Worm (Caenorhabditis elegans) whole organism, L1 larva: ENCODE results near the gene rpl-36.

Experiments used
- C04F5.9 ChIP-seq: sonication (generic microtip); optimal IDR thresholded peaks from 2 replicates; lab custom pipeline; 2016; ENCODE audit warnings: missing genetic modification characterization, missing compliant biosample characterization
- C16A3.4 ChIP-seq: fragments of 150-350 bp; optimal IDR thresholded peaks from 2 replicates; lab custom pipeline; 2014; ENCODE audit warnings: missing biosample characterization, missing genetic modification characterization
- C34B4.2 ChIP-seq: sonication (generic microtip); optimal IDR thresholded peaks from 2 replicates; lab custom pipeline; 2017; ENCODE audit warnings: mild to moderate bottlenecking, missing genetic modification characterization, missing compliant biosample characterization
- Y116A8C.19 ChIP-seq: sonication (generic microtip); optimal IDR thresholded peaks from 2 replicates; lab custom pipeline; 2016; ENCODE audit warnings: missing compliant biosample characterization, missing genetic modification characterization, borderline replicate concordance
- aha-1 ChIP-seq: fragments of 150-350 bp; optimal IDR thresholded peaks from 2 replicates; lab custom pipeline; 2014; ENCODE audit warnings: missing biosample characterization, missing genetic modification characterization
- aly-2 ChIP-seq: fragments of 150-350 bp; optimal IDR thresholded peaks from 2 replicates; lab custom pipeline; 2014; ENCODE audit warnings: missing biosample characterization, missing genetic modification characterization
- blmp-1 ChIP-seq: fragments of 150-350 bp; optimal IDR thresholded peaks from 2 replicates; lab custom pipeline; 2014; ENCODE audit warnings: missing biosample characterization, missing genetic modification characterization
- ceh-63 ChIP-seq: fragments of 200-800 bp; sonication (Bioruptor generic); optimal IDR thresholded peaks from 2 replicates; lab custom pipeline; 2018; ENCODE audit warnings: mild to moderate bottlenecking, missing genetic modification characterization, missing compliant biosample characterization
- ceh-8 ChIP-seq: fragments of 200-800 bp; sonication (Bioruptor generic); optimal IDR thresholded peaks from 2 replicates; lab custom pipeline; 2018; ENCODE audit warnings: mild to moderate bottlenecking, missing genetic modification characterization, moderate library complexity, missing compliant biosample characterization
- ceh-82 ChIP-seq, 3 experiments: fragments of 150-350 bp in 1 of 3; sonication (generic microtip) in 2 of 3; optimal IDR thresholded peaks; 2 replicates each; lab custom pipeline; 2014 to 2017; ENCODE audit warnings: missing biosample characterization in 3 of 3, missing genetic modification characterization in 3 of 3
- ceh-90 ChIP-seq: sonication (generic microtip); optimal IDR thresholded peaks from 2 replicates; lab custom pipeline; 2016; ENCODE audit warnings: missing genetic modification characterization, missing compliant biosample characterization
- dsc-1 ChIP-seq: sonication (generic microtip); optimal IDR thresholded peaks from 2 replicates; lab custom pipeline; 2016; ENCODE audit warnings: mild to moderate bottlenecking, missing genetic modification characterization, missing compliant biosample characterization
- efl-3 ChIP-seq: fragments of 200-800 bp; sonication (Bioruptor generic); optimal IDR thresholded peaks from 2 replicates; lab custom pipeline; 2018; ENCODE audit warnings: mild to moderate bottlenecking, missing genetic modification characterization, missing compliant biosample characterization
- egl-13 ChIP-seq: sonication (generic microtip); optimal IDR thresholded peaks from 2 replicates; lab custom pipeline; 2016; ENCODE audit warnings: missing genotype, missing genetic modification reagents, missing genetic modification characterization, missing compliant biosample characterization
- elt-2 ChIP-seq: sonication (generic microtip); optimal IDR thresholded peaks from 2 replicates; lab custom pipeline; 2016; ENCODE audit warnings: missing genetic modification characterization, mild to moderate bottlenecking, inconsistent platforms, missing compliant biosample characterization, missing genetic modification reagents
- fkh-10 ChIP-seq: sonication (generic microtip); optimal IDR thresholded peaks from 2 replicates; lab custom pipeline; 2017; ENCODE audit warnings: missing biosample characterization, missing genetic modification reagents, missing genetic modification characterization
- fkh-4 ChIP-seq: sonication (generic microtip); optimal IDR thresholded peaks from 2 replicates; lab custom pipeline; 2016; ENCODE audit warnings: missing compliant biosample characterization, missing genetic modification characterization, borderline replicate concordance
- fkh-8 ChIP-seq: sonication (generic microtip); optimal IDR thresholded peaks from 2 replicates; lab custom pipeline; 2016; ENCODE audit warnings: mild to moderate bottlenecking, missing genetic modification characterization, missing compliant biosample characterization
- grh-1 ChIP-seq: fragments of 200-800 bp; sonication (Bioruptor generic); IDR thresholded peaks from 2 replicates; pipeline ENCODE4 v1.3.6; 2022; ENCODE audit warnings: missing genetic modification reagents, missing genetic modification characterization, missing compliant biosample characterization
- hlh-17 ChIP-seq: fragments of 200-800 bp; sonication (Bioruptor generic); optimal IDR thresholded peaks from 2 replicates; lab custom pipeline; 2018; ENCODE audit warnings: missing genetic modification characterization, mild to moderate bottlenecking, missing compliant biosample characterization, moderate library complexity, borderline replicate concordance
- hpl-2 ChIP-seq: fragments of 150-350 bp; optimal IDR thresholded peaks from 2 replicates; lab custom pipeline; 2014; ENCODE audit warnings: missing biosample characterization, missing genetic modification reagents, missing genetic modification characterization
- isw-1 ChIP-seq: fragments of 200-800 bp; sonication (Bioruptor generic); IDR thresholded peaks from 2 replicates; pipeline ENCODE4 v1.3.6; 2022; ENCODE audit warnings: missing genetic modification characterization, missing compliant biosample characterization
- jun-1 ChIP-seq: fragments of 150-350 bp; optimal IDR thresholded peaks from 2 replicates; lab custom pipeline; 2014; ENCODE audit warnings: missing biosample characterization, missing genetic modification reagents, missing genetic modification characterization
- lin-13 ChIP-seq: fragments of 150-350 bp; optimal IDR thresholded peaks from 2 replicates; lab custom pipeline; 2014; ENCODE audit warnings: missing biosample characterization, missing genetic modification reagents, missing genetic modification characterization
- lin-14 ChIP-seq: fragments of 200-800 bp; sonication (Bioruptor generic); optimal IDR thresholded peaks from 2 replicates; lab custom pipeline; 2018; ENCODE audit warnings: mild to moderate bottlenecking, missing genetic modification characterization, moderate library complexity, missing compliant biosample characterization
- lin-15B ChIP-seq: fragments of 150-350 bp; sonication (generic microtip); optimal IDR thresholded peaks from 3 replicates; lab custom pipeline; 2014; ENCODE audit warnings: missing biosample characterization, missing genetic modification characterization
- lin-35 ChIP-seq, 2 experiments: fragments of 150-350 bp; optimal IDR thresholded peaks; 2 replicates each; lab custom pipeline; 2014; ENCODE audit warnings: missing biosample characterization in 2 of 2, missing genetic modification characterization in 2 of 2, missing genetic modification reagents in 2 of 2
- lin-39 ChIP-seq: fragments of 150-350 bp; optimal IDR thresholded peaks from 2 replicates; lab custom pipeline; 2014; ENCODE audit warnings: missing biosample characterization, missing genetic modification reagents, missing genetic modification characterization
- lir-3 ChIP-seq: sonication (generic microtip); optimal IDR thresholded peaks from 2 replicates; lab custom pipeline; 2016; ENCODE audit warnings: mild to moderate bottlenecking, missing genetic modification characterization, moderate library complexity, missing compliant biosample characterization; ENCODE audit not compliant: poor library complexity
- lsy-2 ChIP-seq, 2 experiments: fragments of 150-350 bp; optimal IDR thresholded peaks; 2 replicates each; lab custom pipeline; 2014; ENCODE audit warnings: missing biosample characterization in 2 of 2, missing genetic modification characterization in 2 of 2
- mab-9 ChIP-seq: fragments of 200-800 bp; sonication (Bioruptor generic); IDR thresholded peaks from 2 replicates; pipeline ENCODE4 v1.3.6; 2022; ENCODE audit warnings: missing genetic modification reagents, missing genetic modification characterization, missing compliant biosample characterization
- mep-1 ChIP-seq: fragments of 150-350 bp; optimal IDR thresholded peaks from 2 replicates; lab custom pipeline; 2014; ENCODE audit warnings: missing biosample characterization, missing genetic modification characterization
- nhr-12 ChIP-seq: sonication (generic microtip); optimal IDR thresholded peaks from 2 replicates; lab custom pipeline; 2017; ENCODE audit warnings: missing biosample characterization, missing genetic modification characterization
- nhr-47 ChIP-seq: sonication (generic microtip); optimal IDR thresholded peaks from 2 replicates; lab custom pipeline; 2016; ENCODE audit warnings: mild to moderate bottlenecking, missing genetic modification characterization, moderate library complexity, missing compliant biosample characterization
- nhr-71 ChIP-seq: sonication (generic microtip); optimal IDR thresholded peaks from 2 replicates; lab custom pipeline; 2016; ENCODE audit warnings: mild to moderate bottlenecking, missing genetic modification characterization, moderate library complexity, missing compliant biosample characterization
- nhr-77 ChIP-seq: fragments of 150-350 bp; optimal IDR thresholded peaks from 2 replicates; lab custom pipeline; 2014; ENCODE audit warnings: missing biosample characterization, missing genetic modification characterization
- nhr-84 ChIP-seq: sonication (generic microtip); optimal IDR thresholded peaks from 2 replicates; lab custom pipeline; 2017; ENCODE audit warnings: missing biosample characterization, missing genetic modification characterization
- nhr-90 ChIP-seq: sonication (generic microtip); optimal IDR thresholded peaks from 2 replicates; lab custom pipeline; 2016; ENCODE audit warnings: mild to moderate bottlenecking, missing genetic modification characterization, missing compliant biosample characterization; ENCODE audit not compliant: poor library complexity
- pag-3 ChIP-seq: sonication (generic microtip); optimal IDR thresholded peaks from 2 replicates; lab custom pipeline; 2017; ENCODE audit warnings: missing genetic modification characterization, mild to moderate bottlenecking, missing compliant biosample characterization, antibody characterized with exemption, borderline replicate concordance; ENCODE audit not compliant: insufficient read depth
- pax-3 ChIP-seq: fragments of 200-800 bp; sonication (Bioruptor generic); optimal IDR thresholded peaks from 2 replicates; lab custom pipeline; 2018; ENCODE audit warnings: mild to moderate bottlenecking, missing genetic modification characterization, moderate library complexity, missing compliant biosample characterization
- pqm-1 ChIP-seq: sonication (generic microtip); optimal IDR thresholded peaks from 3 replicates; lab custom pipeline; 2017; ENCODE audit warnings: missing biosample characterization, missing genetic modification characterization
- rnt-1 ChIP-seq: sonication (generic microtip); optimal IDR thresholded peaks from 2 replicates; lab custom pipeline; 2016; ENCODE audit warnings: mild to moderate bottlenecking, missing genetic modification characterization, moderate library complexity, missing compliant biosample characterization
- snpc-4 ChIP-seq: fragments of 150-350 bp; optimal IDR thresholded peaks from 2 replicates; lab custom pipeline; 2014; ENCODE audit warnings: missing biosample characterization, missing genetic modification characterization
- sox-4 ChIP-seq: sonication (generic microtip); optimal IDR thresholded peaks from 2 replicates; lab custom pipeline; 2016; ENCODE audit warnings: missing genetic modification characterization, missing compliant biosample characterization
- sptf-1 ChIP-seq: fragments of 150-350 bp; optimal IDR thresholded peaks from 2 replicates; lab custom pipeline; 2014; ENCODE audit warnings: missing biosample characterization, missing genetic modification characterization
- sup-37 ChIP-seq: fragments of 200-800 bp; sonication (Bioruptor generic); optimal IDR thresholded peaks from 2 replicates; lab custom pipeline; 2018; ENCODE audit warnings: mild to moderate bottlenecking, missing genetic modification characterization, missing compliant biosample characterization
- tbx-2 ChIP-seq: sonication (generic microtip); optimal IDR thresholded peaks from 2 replicates; lab custom pipeline; 2016; ENCODE audit warnings: missing genetic modification characterization, missing compliant biosample characterization
- unc-62 ChIP-seq: fragments of 150-350 bp; optimal IDR thresholded peaks from 2 replicates; lab custom pipeline; 2014; ENCODE audit warnings: missing biosample characterization, missing genetic modification reagents, missing genetic modification characterization
- vab-15 ChIP-seq: sonication (generic microtip); optimal IDR thresholded peaks from 2 replicates; lab custom pipeline; 2017; ENCODE audit warnings: missing genotype, mild to moderate bottlenecking, missing genetic modification characterization, missing compliant biosample characterization
- zip-4 ChIP-seq: fragments of 200-800 bp; sonication (Bioruptor generic); optimal IDR thresholded peaks from 2 replicates; lab custom pipeline; 2018; ENCODE audit warnings: mild to moderate bottlenecking, missing genetic modification characterization, moderate library complexity, missing compliant biosample characterization
- ztf-11 ChIP-seq, 2 experiments: sonication (generic microtip); optimal IDR thresholded peaks; 2 replicates each; lab custom pipeline; 2016 to 2017; ENCODE audit warnings: missing genetic modification characterization in 2 of 2, missing biosample characterization in 1 of 2, missing compliant biosample characterization in 1 of 2
- ztf-4 ChIP-seq: fragments of 150-350 bp; optimal IDR thresholded peaks from 2 replicates; lab custom pipeline; 2014; ENCODE audit warnings: missing biosample characterization, missing genetic modification characterization

rpl-36 gene

DNA sequence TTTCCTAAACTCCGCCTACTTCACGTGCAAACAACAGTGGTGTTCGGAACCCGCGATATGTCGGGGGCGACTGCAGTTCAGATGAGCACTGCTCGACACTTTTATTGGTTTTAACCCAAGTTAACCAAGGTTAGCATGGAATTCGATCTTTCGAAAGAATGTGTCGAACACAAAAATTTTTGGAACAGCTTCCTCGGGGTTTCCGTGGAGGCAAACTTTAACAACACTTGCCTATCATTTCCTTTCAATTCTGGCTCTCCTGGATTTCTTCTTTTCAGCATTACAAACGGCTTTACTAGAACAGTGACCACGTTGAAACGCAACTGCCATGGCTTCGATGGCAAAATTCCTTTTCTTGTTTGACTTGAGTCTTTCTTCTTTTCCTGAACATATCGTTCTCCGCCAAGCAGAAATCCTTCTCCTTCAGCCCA lies 38.8 kb upstream of the rpl-36 start:
- TF ChIP-seq C34B4.2 (tag; lab: Kevin White, UChicago), result no peak
- TF ChIP-seq sup-37, result no peak
- TF ChIP-seq tbx-2 (tag; lab: Kevin White, UChicago), result no peak
- peak; percentile 50 for TF ChIP-seq lin-39 (tag; lab: Kevin White, UChicago)
- TF ChIP-seq sox-4 (tag; lab: Kevin White, UChicago), result no peak
- no peak for TF ChIP-seq pag-3 (tag; lab: Kevin White, UChicago)
- TF ChIP-seq egl-13, result no peak
- TF ChIP-seq fkh-8 (tag; lab: Kevin White, UChicago), result no peak
- TF ChIP-seq mab-9 (GFP tag; lab: Robert Waterston, UW), result no peak
- no peak for TF ChIP-seq ceh-82 (tag; optimal IDR thresholded peaks at IDR 0.05; lab: Kevin White, UChicago)
- TF ChIP-seq nhr-71 (tag; lab: Kevin White, UChicago), result peak; percentile 74
- TF ChIP-seq nhr-84 (tag; lab: Kevin White, UChicago), result no peak
- no peak for TF ChIP-seq aly-2 (tag; lab: Kevin White, UChicago)
- TF ChIP-seq sptf-1 (tag; lab: Kevin White, UChicago), result no peak
- TF ChIP-seq fkh-10 (GFP tag; lab: Kevin White, UChicago), result no peak
- TF ChIP-seq lin-15B (tag; lab: Kevin White, UChicago), result no peak
- TF ChIP-seq blmp-1 (tag; lab: Kevin White, UChicago), result no peak
- TF ChIP-seq zip-4, result no peak
- TF ChIP-seq rnt-1 (tag; lab: Kevin White, UChicago), result peak; percentile 55
- TF ChIP-seq ceh-63 (GFP tag; lab: Kevin White, UChicago), result no peak
- TF ChIP-seq lin-35 (GFP tag; optimal IDR thresholded peaks at IDR 0.05; lab: Kevin White, UChicago), result peak in 1 of 2 experiments; percentile 73
- TF ChIP-seq ztf-11 (tag; optimal IDR thresholded peaks at IDR 0.05; lab: Kevin White, UChicago), result no peak
- no peak for TF ChIP-seq Y116A8C.19 (tag; lab: Kevin White, UChicago)
- no peak for TF ChIP-seq mep-1 (tag; lab: Kevin White, UChicago)
- TF ChIP-seq unc-62 (GFP tag; lab: Kevin White, UChicago), result no peak
- no peak for TF ChIP-seq vab-15 (tag; lab: Kevin White, UChicago)
- TF ChIP-seq dsc-1 (tag; lab: Kevin White, UChicago), result no peak
- peak; percentile 3 to 15 for TF ChIP-seq lsy-2 (tag; optimal IDR thresholded peaks at IDR 0.05; lab: Kevin White, UChicago)
- TF ChIP-seq nhr-90 (tag; lab: Kevin White, UChicago), result peak; percentile 76
- no peak for TF ChIP-seq efl-3 (GFP tag; lab: Kevin White, UChicago)
- TF ChIP-seq grh-1 (GFP tag; lab: Robert Waterston, UW), result 0 out of 2 replicates have a peak, but pooled peaks have one; percentile 31
- no peak for TF ChIP-seq aha-1
- no peak for TF ChIP-seq pqm-1 (tag; lab: Kevin White, UChicago)
- TF ChIP-seq lir-3, result no peak
- peak; percentile 92 for TF ChIP-seq elt-2 (tag; lab: Kevin White, UChicago)
- no peak for TF ChIP-seq pax-3
- no peak for TF ChIP-seq C04F5.9 (tag; lab: Kevin White, UChicago)
- peak; percentile 28 for TF ChIP-seq jun-1 (tag; lab: Kevin White, UChicago)
- peak; percentile 47 for TF ChIP-seq hpl-2 (GFP tag; lab: Kevin White, UChicago)
- TF ChIP-seq ceh-90, result no peak
- peak; percentile 59 for TF ChIP-seq lin-14 (GFP tag; lab: Kevin White, UChicago)
- TF ChIP-seq ceh-8, result no peak
- no peak for TF ChIP-seq fkh-4 (tag; lab: Kevin White, UChicago)
- no peak for TF ChIP-seq lin-13 (GFP tag; lab: Kevin White, UChicago)
- TF ChIP-seq nhr-12 (tag; lab: Kevin White, UChicago), result no peak
- no peak for TF ChIP-seq ztf-4 (tag; lab: Kevin White, UChicago)
- TF ChIP-seq snpc-4 (tag; lab: Kevin White, UChicago), result peak; percentile 97
- TF ChIP-seq isw-1 (GFP tag; lab: Robert Waterston, UW), result no peak
- peak; percentile 62 for TF ChIP-seq nhr-77 (tag; lab: Kevin White, UChicago)
- peak; percentile 42 for TF ChIP-seq nhr-47
- TF ChIP-seq C16A3.4, result no peak
- TF ChIP-seq hlh-17 (GFP tag; lab: Kevin White, UChicago), result no peak
